Fruit fly (Drosophila melanogaster) whole organism: ENCODE data around the gene CG44141.
"Not testable (repeated sequence)": the region's sequence is repeated elsewhere in the genome, so short reads cannot be mapped to it uniquely, and the experiment has no call there.

Source experiments
- CG8478 ChIP-seq: fragments of >200 bp; optimal IDR thresholded peaks from 2 replicates; lab custom pipeline; 2018; ENCODE audit warnings: inconsistent platforms
- EcR ChIP-seq, 2 experiments: fragments of >200 bp; optimal IDR thresholded peaks; 2 replicates each; lab custom pipeline; 2017; ENCODE audit warnings: missing biosample characterization in 2 of 2, missing genetic modification characterization in 2 of 2, missing genetic modification reagents in 2 of 2
- pan ChIP-seq: fragments of >200 bp; optimal IDR thresholded peaks from 2 replicates; lab custom pipeline; 2017
- psq ChIP-seq: fragments of >200 bp; optimal IDR thresholded peaks from 2 replicates; lab custom pipeline; 2017
- usp ChIP-seq: fragments of >200 bp; optimal IDR thresholded peaks from 2 replicates; lab custom pipeline; 2017; ENCODE audit warnings: missing biosample characterization, missing genetic modification characterization, mixed read lengths

DNA sequence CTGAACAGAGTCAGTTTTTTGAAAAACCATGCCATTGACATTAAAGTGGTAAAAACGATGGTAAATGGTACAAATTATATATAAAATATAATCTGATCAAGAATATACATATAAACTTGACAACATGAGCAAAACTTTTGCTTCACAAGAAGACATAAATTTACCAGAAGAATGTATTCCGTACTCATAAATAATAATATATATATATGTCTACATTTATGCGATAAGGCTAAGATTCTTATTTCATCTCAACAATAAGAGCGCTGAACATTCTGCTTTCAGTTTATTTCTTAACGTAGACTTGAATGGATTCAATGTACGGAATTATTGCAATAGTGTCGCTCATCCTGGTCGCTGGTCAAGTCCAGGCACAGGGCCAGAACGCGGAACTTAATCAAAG lies 36.5 kb upstream of the CG44141 start, which contains the start of gene CG31780:
- not testable (repeated sequence) for TF ChIP-seq CG8478 (lab: Kevin White, UChicago); EcR (GFP tag; optimal IDR thresholded peaks at IDR 0.05; lab: Kevin White, UChicago); usp; psq (lab: Kevin White, UChicago); pan (lab: Kevin White, UChicago)
